Fruit fly (Drosophila melanogaster) whole organism, embryonic: ENCODE results near the gene Or67d.

Source experiments
- Bdp1 ChIP-seq: fragments of 200-800 bp; sonication (Bioruptor generic); optimal IDR thresholded peaks from 3 replicates; lab custom pipeline; 2016; ENCODE audit warnings: missing biosample characterization, missing genetic modification characterization
- CG10209 ChIP-seq: fragments of 200-800 bp; sonication (Bioruptor generic); optimal IDR thresholded peaks from 3 replicates; lab custom pipeline; 2017; ENCODE audit warnings: missing biosample characterization, mild to moderate bottlenecking, missing genetic modification characterization, missing genetic modification reagents
- CG11085 ChIP-seq: fragments of 200-800 bp; sonication (Bioruptor generic); IDR thresholded peaks from 2 replicates; pipeline ENCODE4 v1.3.6; 2022; ENCODE audit warnings: missing biosample characterization, missing genetic modification characterization
- CG11723 ChIP-seq: fragments of 200-800 bp; sonication (Bioruptor generic); optimal IDR thresholded peaks from 2 replicates; lab custom pipeline; 2017; ENCODE audit warnings: missing biosample characterization, mild to moderate bottlenecking, missing genetic modification characterization
- CG12391 ChIP-seq: fragments of 200-800 bp; sonication (Bioruptor generic); optimal IDR thresholded peaks from 3 replicates; lab custom pipeline; 2018; ENCODE audit warnings: missing biosample characterization, mild to moderate bottlenecking, missing genetic modification characterization, moderate library complexity
- CG12942 ChIP-seq: fragments of 200-800 bp; sonication (Bioruptor generic); optimal IDR thresholded peaks from 3 replicates; lab custom pipeline; 2016; ENCODE audit warnings: missing biosample characterization, missing genetic modification characterization
- CG14014 ChIP-seq: fragments of 200-800 bp; sonication (Bioruptor generic); IDR thresholded peaks from 2 replicates; pipeline ENCODE4 v1.3.6; 2022; ENCODE audit warnings: missing biosample characterization, missing genetic modification characterization
- CG17385 ChIP-seq: fragments of 200-800 bp; sonication (Bioruptor generic); optimal IDR thresholded peaks from 3 replicates; lab custom pipeline; 2018; ENCODE audit warnings: missing biosample characterization, mild to moderate bottlenecking, missing genetic modification characterization
- CG17802 ChIP-seq: fragments of 200-800 bp; sonication (Bioruptor generic); optimal IDR thresholded peaks from 2 replicates; lab custom pipeline; 2018; ENCODE audit warnings: missing biosample characterization, mild to moderate bottlenecking, missing genetic modification characterization, moderate library complexity
- CG2199 ChIP-seq: fragments of 200-800 bp; sonication (Bioruptor generic); IDR thresholded peaks from 3 replicates; pipeline ENCODE4 v1.3.6; 2022; ENCODE audit warnings: missing biosample characterization, missing genetic modification characterization
- CG2202 ChIP-seq: fragments of 200-800 bp; sonication (Bioruptor generic); optimal IDR thresholded peaks from 2 replicates; lab custom pipeline; 2018; ENCODE audit warnings: missing biosample characterization, mild to moderate bottlenecking, missing genetic modification characterization
- CG3995 ChIP-seq: fragments of 200-800 bp; sonication (Bioruptor generic); optimal IDR thresholded peaks from 3 replicates; lab custom pipeline; 2016; ENCODE audit warnings: missing biosample characterization, missing genetic modification characterization
- CG4404 ChIP-seq: fragments of 200-800 bp; sonication (Bioruptor generic); IDR thresholded peaks from 2 replicates; pipeline ENCODE4 v1.3.6; 2022; ENCODE audit warnings: missing biosample characterization, missing genetic modification characterization
- CTCF ChIP-seq: fragments of 200-800 bp; sonication (Bioruptor generic); optimal IDR thresholded peaks from 2 replicates; lab custom pipeline; 2017; ENCODE audit warnings: missing biosample characterization, mild to moderate bottlenecking, missing genetic modification characterization, moderate library complexity
- Doc2 ChIP-seq: fragments of 200-800 bp; sonication (Bioruptor generic); IDR thresholded peaks from 2 replicates; pipeline ENCODE4 v1.3.6; 2022; ENCODE audit warnings: missing biosample characterization, missing genetic modification characterization
- Drgx ChIP-seq: fragments of 200-800 bp; sonication (Bioruptor generic); IDR thresholded peaks from 2 replicates; pipeline ENCODE4 v1.3.6; 2022; ENCODE audit warnings: missing biosample characterization, missing genetic modification characterization
- E2f2 ChIP-seq: fragments of 200-800 bp; sonication (Bioruptor generic); IDR thresholded peaks from 2 replicates; pipeline ENCODE4 v1.3.6; 2022; ENCODE audit warnings: missing biosample characterization, missing genetic modification characterization
- ERR ChIP-seq: fragments of 200-800 bp; sonication (Bioruptor generic); optimal IDR thresholded peaks from 2 replicates; lab custom pipeline; 2016; ENCODE audit warnings: missing biosample characterization, missing genetic modification characterization
- Ets65A ChIP-seq: fragments of 200-800 bp; sonication (Bioruptor generic); peaks from one replicate; lab custom pipeline; 2016; ENCODE audit warnings: missing biosample characterization, missing genetic modification characterization
- Hr51 ChIP-seq, 2 experiments: fragments of 200-800 bp; sonication (Bioruptor generic); optimal IDR thresholded peaks; 2 replicates in 1 of 2; 3 replicates in 1 of 2; lab custom pipeline; 2016 to 2018; ENCODE audit warnings: missing biosample characterization in 2 of 2, missing genetic modification characterization in 2 of 2, mild to moderate bottlenecking in 1 of 2, moderate library complexity in 1 of 2
- Myb ChIP-seq: fragments of 200-800 bp; sonication (Bioruptor generic); optimal IDR thresholded peaks from 2 replicates; lab custom pipeline; 2016; ENCODE audit warnings: missing biosample characterization, missing genetic modification characterization
- Oli ChIP-seq: fragments of 200-800 bp; sonication (Bioruptor generic); optimal IDR thresholded peaks from 2 replicates; lab custom pipeline; 2018; ENCODE audit warnings: missing biosample characterization, mild to moderate bottlenecking, missing genetic modification characterization, moderate library complexity
- Rfx ChIP-seq: fragments of 200-800 bp; sonication (Bioruptor generic); IDR thresholded peaks from 2 replicates; pipeline ENCODE4 v1.3.6; 2022; ENCODE audit warnings: missing biosample characterization, missing genetic modification characterization
- Sox102F ChIP-seq: fragments of 200-800 bp; sonication (Bioruptor generic); optimal IDR thresholded peaks from 2 replicates; lab custom pipeline; 2018; ENCODE audit warnings: missing biosample characterization, mild to moderate bottlenecking, missing genetic modification characterization, moderate library complexity
- Sry-β ChIP-seq: fragments of 200-800 bp; sonication (Bioruptor generic); optimal IDR thresholded peaks from 2 replicates; lab custom pipeline; 2018; ENCODE audit warnings: missing biosample characterization, mild to moderate bottlenecking, missing genetic modification characterization, moderate library complexity
- Stat92E ChIP-seq, 3 experiments: fragments of >200 bp in 2 of 3; fragments of 200-800 bp in 1 of 3; sonication (Bioruptor generic) in 1 of 3; optimal IDR thresholded peaks; 2 replicates each; lab custom pipeline; 2017 to 2019; ENCODE audit warnings: missing biosample characterization in 3 of 3, missing genetic modification characterization in 3 of 3, mild to moderate bottlenecking in 1 of 3, moderate library complexity in 1 of 3
- Xbp1 ChIP-seq: fragments of 200-800 bp; sonication (Bioruptor generic); optimal IDR thresholded peaks from 3 replicates; lab custom pipeline; 2016; ENCODE audit warnings: missing biosample characterization, mild to moderate bottlenecking, missing genetic modification characterization
- ap ChIP-seq: fragments of 200-800 bp; sonication (Bioruptor generic); IDR thresholded peaks from 2 replicates; pipeline ENCODE4 v1.3.6; 2022; ENCODE audit warnings: missing biosample characterization, missing genetic modification characterization
- ase ChIP-seq: fragments of 200-800 bp; sonication (Bioruptor generic); IDR thresholded peaks from 3 replicates; pipeline ENCODE4 v1.3.6; 2022; ENCODE audit warnings: missing biosample characterization, missing genetic modification characterization
- cg ChIP-seq: fragments of 200-800 bp; sonication (Bioruptor generic); optimal IDR thresholded peaks from 3 replicates; lab custom pipeline; 2019; ENCODE audit warnings: missing biosample characterization, mild to moderate bottlenecking, missing genetic modification characterization, moderate library complexity
- chinmo ChIP-seq: fragments of 200-800 bp; sonication (Bioruptor generic); IDR thresholded peaks from 4 replicates; pipeline ENCODE4 v1.3.6; 2022; ENCODE audit warnings: missing biosample characterization, missing genetic modification characterization; ENCODE audit not compliant: partially characterized antibody
- chm ChIP-seq: fragments of 200-800 bp; sonication (Bioruptor generic); IDR thresholded peaks from 2 replicates; pipeline ENCODE4 v1.3.6; 2022; ENCODE audit warnings: missing biosample characterization, missing genetic modification characterization
- crol ChIP-seq: fragments of 200-800 bp; sonication (Bioruptor generic); IDR thresholded peaks from 2 replicates; pipeline ENCODE4 v1.3.6; 2022; ENCODE audit warnings: missing biosample characterization, missing genetic modification characterization
- gcm ChIP-seq: fragments of 200-800 bp; sonication (Bioruptor generic); optimal IDR thresholded peaks from 2 replicates; lab custom pipeline; 2019; ENCODE audit warnings: missing biosample characterization, mild to moderate bottlenecking, missing genetic modification characterization, moderate library complexity
- gem ChIP-seq: fragments of 200-800 bp; sonication (Bioruptor generic); optimal IDR thresholded peaks from 2 replicates; lab custom pipeline; 2019; ENCODE audit warnings: missing biosample characterization, mild to moderate bottlenecking, missing genetic modification characterization, moderate library complexity
- grau ChIP-seq: fragments of 200-800 bp; optimal IDR thresholded peaks from 3 replicates; lab custom pipeline; 2019; ENCODE audit warnings: missing biosample characterization, mild to moderate bottlenecking, missing genetic modification characterization, moderate library complexity
- gsb-n ChIP-seq: fragments of 200-800 bp; sonication (Bioruptor generic); optimal IDR thresholded peaks from 3 replicates; lab custom pipeline; 2018; ENCODE audit warnings: missing biosample characterization, mild to moderate bottlenecking, missing genetic modification characterization
- lbe ChIP-seq: fragments of 200-800 bp; sonication (Bioruptor generic); optimal IDR thresholded peaks from 2 replicates; lab custom pipeline; 2016; ENCODE audit warnings: missing biosample characterization, mild to moderate bottlenecking, missing genetic modification characterization
- prd ChIP-seq, 3 experiments: fragments of >200 bp in 2 of 3; fragments of 200-800 bp in 1 of 3; sonication (Bioruptor generic) in 1 of 3; optimal IDR thresholded peaks in 2 of 3; IDR thresholded peaks in 1 of 3; 2 replicates in 2 of 3; 3 replicates in 1 of 3; pipeline versions ENCODE4 v1.3.6 to Lab custom; 2017 to 2022; ENCODE audit warnings: missing biosample characterization in 1 of 3, missing genetic modification characterization in 1 of 3
- pum ChIP-seq: fragments of 200-800 bp; sonication (Bioruptor generic); optimal IDR thresholded peaks from 2 replicates; lab custom pipeline; 2016; ENCODE audit warnings: missing biosample characterization, missing genetic modification characterization
- rib ChIP-seq: fragments of 200-800 bp; sonication (Bioruptor generic); IDR thresholded peaks from 2 replicates; pipeline ENCODE4 v1.3.6; 2022; ENCODE audit warnings: missing biosample characterization, missing genetic modification characterization
- seq ChIP-seq: fragments of 200-800 bp; sonication (Bioruptor generic); IDR thresholded peaks from 2 replicates; pipeline ENCODE4 v1.3.6; 2022; ENCODE audit warnings: missing biosample characterization, missing genetic modification characterization
- slou ChIP-seq: fragments of 200-800 bp; sonication (Bioruptor generic); optimal IDR thresholded peaks from 3 replicates; lab custom pipeline; 2016; ENCODE audit warnings: missing biosample characterization, missing genetic modification characterization

The Or67d gene

DNA sequence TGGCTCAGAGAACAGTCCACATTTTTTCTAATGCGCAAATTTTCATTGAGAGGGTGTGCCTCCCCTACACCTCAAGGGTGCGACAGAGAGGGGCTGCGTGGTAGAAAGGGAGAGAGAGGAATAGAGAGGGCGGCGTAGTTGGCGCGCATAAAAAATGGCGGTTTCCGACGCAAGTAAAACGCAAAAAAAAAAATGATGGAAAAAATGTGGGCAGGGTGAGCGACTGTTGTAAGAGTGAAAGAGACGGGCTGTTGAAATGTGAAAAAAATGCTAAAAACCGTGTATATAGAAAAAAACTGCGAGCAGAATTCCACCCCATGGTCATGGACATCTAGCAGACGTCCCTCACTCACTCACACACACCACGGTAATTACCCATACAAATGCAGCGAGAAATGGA, 46.9 kb upstream of the Or67d start (continued):
- TF ChIP-seq Drgx (GFP tag; lab: Robert Waterston, UW) (0 out of 2 replicates have a peak, but pooled peaks have one; percentile 13), crol (GFP tag; lab: Robert Waterston, UW) (peak; percentile 43; the same call in 1 of the 2 replicates), rib (peak; percentile 58; the same call in 1 of the 2 replicates), CG3995 (GFP tag; lab: Kevin White, UChicago) (no peak), gsb-n (tag; lab: Kevin White, UChicago) (peak; percentile 34), cg (peak; percentile 59), chm (no peak), chinmo (GFP tag; lab: Robert Waterston, UW) (0 out of 4 replicates have a peak, but pooled peaks have one; percentile 11), seq (GFP tag; lab: Robert Waterston, UW) (peak; percentile 94), ap (no peak)
- TF ChIP-seq, all 482 proteins: peak for 28

DNA sequence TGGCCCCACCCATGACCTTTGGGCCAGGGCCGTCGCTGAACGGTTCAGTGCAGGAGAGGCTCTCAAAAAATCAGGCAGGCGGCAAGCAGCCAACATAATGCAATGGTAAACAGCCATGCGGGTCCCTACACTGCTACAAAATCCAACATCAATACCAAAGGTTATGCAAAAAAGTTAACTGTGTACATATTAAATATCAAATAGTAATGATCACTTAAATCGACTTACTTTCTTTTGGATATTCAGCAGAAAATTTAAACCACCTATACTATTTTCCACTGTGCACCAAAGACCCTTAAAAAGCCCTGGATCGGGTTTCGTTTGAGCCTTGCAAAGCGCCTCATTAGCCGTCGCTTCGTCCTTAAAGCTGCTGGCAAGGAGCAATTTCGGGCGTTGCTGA, 45.9 kb upstream of the Or67d start:
- TF ChIP-seq CG4404 (GFP tag; lab: Robert Waterston, UW) (0 out of 2 replicates have a peak, but pooled peaks have one; percentile 15), CG2202 (tag; lab: Kevin White, UChicago) (no peak), lbe (GFP tag; lab: Kevin White, UChicago) (peak; percentile 15), CG11085 (GFP tag; lab: Robert Waterston, UW) (no peak), Sry-β (no peak), Myb (no peak), CG12942 (GFP tag; lab: Kevin White, UChicago) (no peak), prd (optimal IDR thresholded peaks at IDR 0.05; lab: Kevin White, UChicago) (no peak), prd (GFP tag; IDR thresholded peaks at IDR 0.05; lab: Robert Waterston, UW) (peak; percentile 18; the same call in 1 of the 3 replicates), Stat92E (GFP tag; optimal IDR thresholded peaks at IDR 0.05; lab: Kevin White, UChicago) (no peak), Drgx (GFP tag; lab: Robert Waterston, UW) (0 out of 2 replicates have a peak, but pooled peaks have one; percentile 13)

DNA sequence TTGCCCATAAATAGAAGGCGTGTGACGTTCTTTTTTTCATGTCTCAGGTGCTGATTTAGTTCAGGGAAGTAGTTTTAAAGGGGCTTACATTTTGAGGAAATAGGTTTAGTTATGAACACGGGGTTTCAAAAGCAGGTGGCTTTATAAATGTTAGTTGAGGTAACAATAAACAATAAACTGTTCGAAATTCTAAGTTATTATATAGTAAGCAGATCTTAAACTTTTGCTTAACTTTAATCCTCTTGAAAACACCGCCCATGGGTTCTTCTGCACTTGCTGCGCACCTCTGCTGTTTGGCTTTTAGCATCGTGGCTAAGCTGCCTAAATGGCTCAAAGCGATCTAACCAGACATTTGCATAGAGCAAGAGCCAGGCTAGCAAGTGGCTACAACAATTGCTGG, 42.5 kb upstream of the Or67d start:
- TF ChIP-seq Ets65A, result peak; percentile 58
- TF ChIP-seq Drgx (GFP tag; lab: Robert Waterston, UW), result peak; percentile 54; the same call in 1 of the 2 replicates
- no peak for TF ChIP-seq Doc2

DNA sequence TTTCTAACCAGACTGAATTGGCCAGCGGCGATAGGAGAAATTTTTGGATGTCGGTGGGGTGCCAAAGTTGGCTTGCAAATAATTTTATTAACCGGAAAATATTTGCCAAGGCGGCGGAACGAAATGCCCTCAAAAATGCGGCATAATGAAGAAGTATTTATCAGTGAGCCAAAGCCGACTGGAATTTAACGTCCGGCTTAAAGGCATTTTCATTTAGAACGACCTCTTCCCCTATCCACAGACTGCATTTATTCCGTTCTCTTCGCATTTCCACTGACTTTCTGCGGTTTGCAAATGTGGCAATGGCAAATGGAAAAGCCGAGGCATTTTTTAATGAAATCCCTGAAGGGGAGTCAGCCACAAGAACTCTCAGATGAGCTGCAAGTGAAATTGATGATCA, 40.0 kb upstream of the Or67d start:
- TF ChIP-seq CTCF (GFP tag; lab: Kevin White, UChicago), result no peak
- TF ChIP-seq Bdp1 (GFP tag; lab: Kevin White, UChicago), result no peak
- TF ChIP-seq CG10209 (GFP tag; lab: Kevin White, UChicago), result no peak
- TF ChIP-seq CG14014, result no peak
- TF ChIP-seq ERR (GFP tag; lab: Kevin White, UChicago), result no peak
- TF ChIP-seq CG2199 (GFP tag; lab: Robert Waterston, UW), result peak; percentile 96
- TF ChIP-seq CG11723, result no peak

DNA sequence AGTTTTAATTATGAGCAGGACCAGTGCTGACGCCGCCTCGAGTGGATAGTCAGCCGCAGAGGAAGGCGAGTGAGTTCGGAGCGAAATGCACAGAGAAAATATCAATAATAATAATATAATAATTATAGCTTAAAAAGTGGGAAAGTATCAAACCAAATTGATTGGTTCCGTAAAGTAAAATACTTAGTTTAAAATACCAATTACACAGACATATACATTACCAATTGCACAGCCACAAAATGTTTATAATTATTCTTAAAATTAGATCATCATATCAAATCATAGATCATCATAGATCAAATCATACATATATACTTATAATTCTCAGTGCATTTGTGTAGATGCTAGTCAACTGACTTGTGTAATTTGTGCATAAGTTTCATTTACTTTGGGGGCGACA, 34.5 kb upstream of the Or67d start:
- TF ChIP-seq gcm (GFP tag; lab: Kevin White, UChicago) (no peak), gem (no peak), slou (GFP tag; lab: Kevin White, UChicago) (no peak), E2f2 (no peak)

DNA sequence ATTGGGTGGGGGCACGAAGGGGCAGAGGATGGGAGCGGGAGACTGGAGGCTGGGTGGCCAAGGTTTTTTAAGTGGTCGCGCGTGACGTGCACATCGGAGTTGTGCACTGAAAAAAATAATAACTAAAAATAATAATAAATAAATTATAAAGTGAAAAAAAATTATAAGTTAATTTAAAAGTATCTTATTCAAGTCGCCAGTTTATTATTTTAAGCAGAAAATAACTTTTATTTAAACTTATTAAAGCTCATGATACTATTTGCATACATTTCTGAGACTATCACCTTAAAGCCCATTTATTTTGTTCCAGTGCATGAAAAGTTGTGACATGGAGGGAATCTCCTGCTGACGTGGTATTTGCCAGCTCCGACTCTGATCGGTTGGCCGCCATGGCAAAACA, 30.8 kb upstream of the Or67d start:
- TF ChIP-seq CG12391 (tag; lab: Kevin White, UChicago) (peak; percentile 11), Sox102F (GFP tag; lab: Kevin White, UChicago) (peak; percentile 20), Oli (tag; lab: Kevin White, UChicago) (peak; percentile 2), Rfx (GFP tag; lab: Robert Waterston, UW) (no peak), Hr51 (GFP tag; optimal IDR thresholded peaks at IDR 0.05; lab: Kevin White, UChicago) (peak in 1 of 2 experiments; percentile 20), ase (GFP tag; lab: Robert Waterston, UW) (0 out of 3 replicates have a peak, but pooled peaks have one; percentile 5), Xbp1 (peak; percentile 14), CG17802 (tag; lab: Kevin White, UChicago) (no peak), grau (tag; lab: Kevin White, UChicago) (peak; percentile 18), crol (GFP tag; lab: Robert Waterston, UW) (0 out of 2 replicates have a peak, but pooled peaks have one; percentile 3), pum (GFP tag; lab: Kevin White, UChicago) (no peak), CG17385 (GFP tag; lab: Kevin White, UChicago) (peak; percentile 1), gem (peak; percentile 42)
